Fruit fly (Drosophila melanogaster): ENCODE results near the gene Osbp.

The Osbp gene

DNA sequence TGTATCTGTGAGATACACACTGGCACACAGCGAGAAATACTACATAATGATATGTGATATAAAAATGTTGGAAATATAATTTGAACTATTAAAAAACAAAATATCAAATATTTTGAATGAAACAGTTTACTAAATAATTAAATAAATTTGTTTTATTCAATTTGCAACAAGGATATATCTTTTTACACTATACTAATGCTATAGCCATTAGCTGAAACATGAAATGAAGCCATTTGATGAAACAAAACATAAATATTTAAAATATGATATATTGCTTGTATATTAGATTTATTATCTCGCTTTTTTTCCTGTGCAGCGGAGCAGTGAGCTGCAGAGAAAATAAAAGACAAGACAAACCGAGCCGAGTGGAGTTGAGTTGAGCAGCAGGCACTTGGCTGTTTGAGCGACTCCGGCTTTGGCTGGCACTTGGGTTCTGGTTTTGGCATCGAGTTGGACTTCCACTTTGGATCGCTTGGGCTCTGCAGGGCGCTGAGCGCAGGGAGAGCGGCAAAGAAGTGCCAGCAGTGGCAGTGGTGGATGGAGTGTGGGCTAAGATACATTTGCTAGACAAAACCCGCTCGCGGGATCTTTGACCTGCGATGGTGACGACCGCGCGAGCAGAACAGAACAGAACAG lies 44.6 kb downstream of the Osbp start:
- TF ChIP-seq CG17801 (GFP tag; optimal IDR thresholded peaks at IDR 0.05; ENCODE audit: partially characterized antibody), result no peak

DNA sequence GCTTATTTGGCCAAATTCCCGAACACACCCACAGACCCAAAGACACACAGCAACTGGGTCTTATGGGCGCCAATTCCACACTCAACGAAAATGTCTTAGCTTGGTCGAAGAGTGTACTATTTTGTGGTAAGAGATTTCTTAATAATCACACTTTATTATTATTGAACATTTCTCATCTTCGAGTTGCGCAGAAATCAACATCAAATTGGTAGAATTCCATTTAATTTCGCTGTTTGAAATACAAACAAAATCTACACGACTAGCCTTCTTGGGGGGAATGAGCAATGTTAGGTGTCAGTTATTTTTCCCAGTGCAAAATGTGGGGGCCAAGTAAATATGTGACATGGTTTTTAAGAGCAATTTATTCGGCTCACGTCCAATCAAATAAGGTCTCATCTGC lies 47.1 kb downstream of the Osbp start:
- TF ChIP-seq CG17801 (GFP tag; optimal IDR thresholded peaks at IDR 0.05; ENCODE audit: partially characterized antibody), result no peak

DNA sequence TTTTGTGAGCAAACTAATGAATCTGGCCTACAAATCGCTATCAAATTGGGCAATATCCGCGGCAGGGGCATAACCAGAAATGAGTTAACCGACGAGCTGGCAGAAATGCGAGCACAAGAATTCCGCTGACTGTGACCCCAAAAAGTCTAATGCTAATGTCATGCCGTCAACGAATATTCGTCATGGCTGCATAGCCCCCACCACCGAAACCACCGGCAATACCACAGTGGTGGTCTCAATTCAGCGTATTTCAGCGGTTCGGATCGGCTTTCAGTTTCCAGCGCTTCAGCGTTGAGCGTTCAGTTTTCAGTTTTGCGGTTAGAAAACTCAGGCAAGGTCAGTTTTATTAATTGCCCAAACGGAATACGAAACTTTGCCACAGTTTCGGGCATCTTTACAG lies 47.8 kb downstream of the Osbp start:
- no peak for TF ChIP-seq CG17801 (GFP tag; optimal IDR thresholded peaks at IDR 0.05; ENCODE audit: partially characterized antibody)

DNA sequence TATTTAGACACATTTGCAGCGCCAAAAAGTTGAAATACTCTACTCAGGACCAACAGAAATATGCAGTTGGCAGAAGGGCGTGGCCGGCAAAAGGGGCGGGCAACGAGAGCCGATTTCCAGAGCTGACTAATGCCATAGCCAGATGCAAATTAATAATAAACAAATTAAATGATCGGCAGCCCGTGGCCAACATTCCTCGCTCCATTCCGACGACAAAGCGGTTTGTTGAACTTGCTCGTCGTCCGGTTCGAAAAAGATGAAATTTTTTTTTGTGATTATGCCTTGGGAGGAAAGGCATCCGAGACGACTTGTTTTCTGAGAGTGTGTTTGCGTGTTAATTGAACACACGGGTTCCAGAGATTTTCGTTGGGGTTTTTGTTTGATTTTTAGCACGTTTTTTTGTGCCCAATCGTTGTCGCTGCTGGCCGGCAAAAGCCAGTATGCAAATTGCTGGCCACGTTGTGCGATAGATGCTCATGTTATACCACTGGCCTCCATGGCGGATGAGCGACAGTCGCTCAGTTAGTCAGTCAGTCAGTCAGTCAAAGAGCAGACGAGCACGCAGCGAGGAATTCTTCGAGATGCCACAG lies 48.6 kb downstream of the Osbp start:
- TF ChIP-seq CG17801 (GFP tag; optimal IDR thresholded peaks at IDR 0.05; ENCODE audit: partially characterized antibody), result no peak

DNA sequence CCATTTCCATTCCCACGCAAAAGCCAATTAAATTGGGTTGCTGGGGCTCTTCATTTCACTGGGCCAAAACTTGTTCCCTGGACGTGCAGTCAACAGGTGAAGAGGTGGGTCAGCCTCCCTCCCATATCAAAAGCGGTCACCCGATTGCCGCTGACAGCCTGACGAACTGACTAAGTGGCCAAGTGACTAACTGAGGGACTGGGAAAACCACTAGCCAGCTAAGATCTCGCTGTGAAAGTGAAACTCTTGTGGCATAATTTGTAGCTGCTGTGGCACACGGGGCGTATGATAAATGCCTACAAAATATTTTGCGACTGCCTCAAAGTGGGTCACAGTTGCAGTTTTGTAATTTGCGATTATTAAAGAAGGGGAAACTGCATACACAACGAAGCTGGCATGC lies 49.6 kb downstream of the Osbp start:
- no peak for TF ChIP-seq CG17801 (GFP tag; optimal IDR thresholded peaks at IDR 0.05; ENCODE audit: partially characterized antibody)

DNA sequence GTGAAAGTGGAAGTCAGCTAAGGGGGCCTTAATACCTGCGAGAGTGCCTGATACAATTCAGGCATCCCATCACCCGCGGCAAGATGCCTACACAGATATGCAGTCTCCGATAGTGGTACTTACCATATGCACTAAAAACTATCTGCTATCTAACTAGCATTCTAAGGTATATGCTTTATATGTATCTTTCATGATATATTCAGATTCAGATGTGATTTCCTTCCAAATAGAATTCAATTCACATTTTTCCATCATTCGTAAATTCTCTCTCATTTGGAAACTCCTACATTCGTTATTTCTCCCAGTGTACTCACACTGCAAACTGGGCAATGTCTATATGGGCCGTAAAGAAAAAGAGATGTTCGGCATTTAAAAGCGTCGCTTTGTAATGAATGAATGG lies 51.6 kb downstream of the Osbp start:
- no peak for TF ChIP-seq CG17801 (GFP tag; optimal IDR thresholded peaks at IDR 0.05; ENCODE audit: partially characterized antibody)
